In the genomic region with DNA sequence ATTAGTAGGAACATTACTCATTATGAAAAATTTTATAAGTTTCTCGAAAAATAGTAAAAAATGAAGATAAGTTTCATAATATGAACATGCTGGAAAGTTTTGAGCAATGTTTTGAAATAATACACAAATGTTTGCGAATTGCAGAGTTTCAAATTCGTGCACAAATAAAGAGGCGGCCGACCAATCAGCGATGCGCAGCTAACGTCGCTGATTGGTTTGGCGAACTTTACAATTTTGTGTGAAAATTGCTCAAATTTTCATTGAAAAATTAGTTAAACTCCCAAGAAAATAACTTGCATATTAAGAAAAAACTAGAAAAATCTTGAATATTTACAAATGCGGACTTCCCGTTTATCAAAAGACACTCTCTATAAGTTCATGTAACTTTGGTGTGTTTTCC, we compare ENCODE assay signal across 2 worm cellular contexts.
TF ChIP-seq lines count a peak whose summit lies in the region.

No protein-coding gene starts in this region.

TF ChIP-seq in whole organism, L3 larva, 47 proteins besides CTCF, POLR2A, EP300 and RAD21:
- TF ChIP-seq nfya-1 (tag; optimal IDR thresholded peaks at IDR 0.05; lab: Kevin White, UChicago; ENCODE audit: insufficient read depth) (peak; percentile 55), nhr-23 (tag; optimal IDR thresholded peaks at IDR 0.05; lab: Kevin White, UChicago) (no peak)

TF ChIP-seq in whole organism, late embryonic, 69 proteins besides CTCF, POLR2A, EP300 and RAD21:
- TF ChIP-seq nfya-1 (tag; optimal IDR thresholded peaks at IDR 0.05; lab: Kevin White, UChicago) (peak; percentile 78), ceh-18 (tag; optimal IDR thresholded peaks at IDR 0.05; lab: Kevin White, UChicago) (no peak)

Comparison
In these comparisons a context has a peak if more than half of its experiments do, and no peak if none do; other contexts are left out.
1. Of the 9 proteins assayed by ChIP-seq in both whole organism, late embryonic and whole organism, L3 larva: peak only in whole organism, late embryonic: none; only in whole organism, L3 larva: none; in both: nfya-1; in neither: 8.